Fruit fly (Drosophila melanogaster) whole organism, adult: Measurements from ENCODE around the gene CG31957.

Experiments used
- CG11617 ChIP-seq: fragments of 200-800 bp; sonication (Bioruptor generic); optimal IDR thresholded peaks from 2 replicates; lab custom pipeline; 2017; ENCODE audit warnings: mild to moderate bottlenecking, missing biosample characterization, missing genetic modification reagents, missing genetic modification characterization
- CG12768 ChIP-seq: fragments of 200-800 bp; sonication (Bioruptor generic); optimal IDR thresholded peaks from 2 replicates; lab custom pipeline; 2017; ENCODE audit warnings: missing biosample characterization, missing genetic modification characterization, mild to moderate bottlenecking, moderate library complexity, missing genetic modification reagents
- CG14711 ChIP-seq: fragments of 200-800 bp; sonication (Bioruptor generic); optimal IDR thresholded peaks from 2 replicates; lab custom pipeline; 2018; ENCODE audit warnings: missing biosample characterization, mild to moderate bottlenecking, missing genetic modification characterization, moderate library complexity
- CG1620 ChIP-seq: fragments of 200-800 bp; sonication (Bioruptor generic); optimal IDR thresholded peaks from 2 replicates; lab custom pipeline; 2016; ENCODE audit warnings: missing biosample characterization, missing genetic modification characterization
- CG33017 ChIP-seq: fragments of 200-800 bp; sonication (Bioruptor generic); optimal IDR thresholded peaks from 2 replicates; lab custom pipeline; 2018; ENCODE audit warnings: missing biosample characterization, mild to moderate bottlenecking, missing genetic modification characterization, moderate library complexity
- CG5204 ChIP-seq: fragments of 200-800 bp; sonication (Bioruptor generic); optimal IDR thresholded peaks from 2 replicates; lab custom pipeline; 2016; ENCODE audit warnings: missing biosample characterization, missing genetic modification characterization
- CG7045 ChIP-seq: fragments of 200-800 bp; sonication (Bioruptor generic); optimal IDR thresholded peaks from 2 replicates; lab custom pipeline; 2017; ENCODE audit warnings: missing biosample characterization, mild to moderate bottlenecking, missing genetic modification characterization
- CG7101 ChIP-seq: fragments of 200-800 bp; sonication (Bioruptor generic); optimal IDR thresholded peaks from 2 replicates; lab custom pipeline; 2018; ENCODE audit warnings: missing biosample characterization, mild to moderate bottlenecking, missing genetic modification characterization, moderate library complexity
- Clk ChIP-seq: fragments of 200-800 bp; sonication (Bioruptor generic); optimal IDR thresholded peaks from 2 replicates; lab custom pipeline; 2017; ENCODE audit warnings: missing biosample characterization, missing genetic modification characterization
- Crg-1 ChIP-seq: fragments of 200-800 bp; sonication (Bioruptor generic); optimal IDR thresholded peaks from 2 replicates; lab custom pipeline; 2016; ENCODE audit warnings: missing biosample characterization, missing genetic modification characterization
- Hr96 ChIP-seq: fragments of 200-800 bp; sonication (Bioruptor generic); optimal IDR thresholded peaks from 2 replicates; lab custom pipeline; 2016; ENCODE audit warnings: missing biosample characterization, missing genetic modification characterization
- Mnt ChIP-seq: fragments of 200-800 bp; sonication (Bioruptor generic); optimal IDR thresholded peaks from 2 replicates; lab custom pipeline; 2016; ENCODE audit warnings: missing biosample characterization, mild to moderate bottlenecking, missing genetic modification characterization
- bab1 ChIP-seq: fragments of 200-800 bp; sonication (Bioruptor generic); optimal IDR thresholded peaks from 3 replicates; lab custom pipeline; 2019; ENCODE audit warnings: missing biosample characterization, mild to moderate bottlenecking, missing genetic modification characterization, moderate library complexity
- cic ChIP-seq: fragments of 200-800 bp; sonication (Bioruptor generic); optimal IDR thresholded peaks from 2 replicates; lab custom pipeline; 2017; ENCODE audit warnings: missing biosample characterization, mild to moderate bottlenecking, missing genetic modification characterization, moderate library complexity
- cnc ChIP-seq, 2 experiments: fragments of >200 bp; optimal IDR thresholded peaks; 2 replicates each; lab custom pipeline; 2017
- kay ChIP-seq: fragments of 200-800 bp; sonication (Bioruptor generic); peaks from one replicate; lab custom pipeline; 2016; ENCODE audit warnings: missing biosample characterization, missing genetic modification characterization, borderline replicate concordance
- ovo ChIP-seq: fragments of 200-800 bp; sonication (Bioruptor generic); optimal IDR thresholded peaks from 2 replicates; lab custom pipeline; 2016; ENCODE audit warnings: missing biosample characterization, missing genetic modification characterization
- pad ChIP-seq: fragments of 200-800 bp; sonication (Bioruptor generic); optimal IDR thresholded peaks from 3 replicates; lab custom pipeline; 2017; ENCODE audit warnings: missing biosample characterization, missing genetic modification characterization, mild to moderate bottlenecking, moderate library complexity, missing genetic modification reagents
- tj ChIP-seq: fragments of 200-800 bp; sonication (Bioruptor generic); optimal IDR thresholded peaks from 3 replicates; lab custom pipeline; 2017; ENCODE audit warnings: missing biosample characterization, mild to moderate bottlenecking, missing genetic modification characterization, moderate library complexity
- toe ChIP-seq: fragments of 200-800 bp; sonication (Bioruptor generic); optimal IDR thresholded peaks from 2 replicates; lab custom pipeline; 2016; ENCODE audit warnings: missing biosample characterization, missing genetic modification characterization

The CG31957 gene

dm6 chr2L:3882172-3882571, 9.9 kb upstream of the CG31957 start:
- TF ChIP-seq pad (GFP tag; lab: Kevin White, UChicago) (no peak), CG5204 (GFP tag; lab: Kevin White, UChicago) (no peak), CG11617 (GFP tag; lab: Kevin White, UChicago) (no peak), CG7101 (tag; lab: Kevin White, UChicago) (no peak), Hr96 (GFP tag; lab: Kevin White, UChicago) (no peak), Crg-1 (GFP tag; lab: Kevin White, UChicago) (no peak)

dm6 chr2L:3881164-3881563, 8.9 kb upstream of the CG31957 start:
- TF ChIP-seq CG7045 (no peak), cic (GFP tag; lab: Kevin White, UChicago) (no peak), kay (GFP tag; lab: Kevin White, UChicago) (no peak), ovo (GFP tag; lab: Kevin White, UChicago) (no peak), Hr96 (GFP tag; lab: Kevin White, UChicago) (no peak), cnc (optimal IDR thresholded peaks at IDR 0.05; lab: Kevin White, UChicago) (no peak), tj (no peak), CG14711 (tag; lab: Kevin White, UChicago) (no peak), CG7101 (tag; lab: Kevin White, UChicago) (no peak), Clk (GFP tag; lab: Kevin White, UChicago) (no peak), CG5204 (GFP tag; lab: Kevin White, UChicago) (no peak), CG33017 (no peak), CG1620 (GFP tag; lab: Kevin White, UChicago) (no peak), Mnt (GFP tag; lab: Kevin White, UChicago) (no peak), bab1 (no peak), Crg-1 (GFP tag; lab: Kevin White, UChicago) (no peak), CG12768 (GFP tag; lab: Kevin White, UChicago) (no peak)

DNA sequence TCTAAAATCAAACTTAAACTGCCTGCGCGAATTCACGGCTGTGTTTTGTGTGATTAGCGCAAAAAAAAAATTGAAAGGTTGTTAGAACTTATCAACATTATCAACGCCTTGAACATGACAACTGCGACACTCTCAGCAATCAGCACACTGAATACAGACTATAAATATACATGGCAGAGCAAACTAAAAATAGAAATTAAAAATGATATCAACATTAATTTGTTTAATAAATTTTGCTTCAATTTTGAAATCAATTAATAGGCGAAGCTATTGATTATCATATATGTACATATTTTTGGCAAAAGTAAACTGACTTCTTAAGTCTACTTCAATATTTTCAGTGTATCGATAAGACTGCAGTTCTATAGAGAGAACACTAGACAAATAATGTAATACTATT, 7.8 kb upstream of the CG31957 start:
- TF ChIP-seq CG33017 (peak; percentile 91), toe (GFP tag; lab: Kevin White, UChicago) (peak; percentile 70), ovo (GFP tag; lab: Kevin White, UChicago) (no peak), CG12768 (GFP tag; lab: Kevin White, UChicago) (peak; percentile 88), kay (GFP tag; lab: Kevin White, UChicago) (peak; percentile 71), CG11617 (GFP tag; lab: Kevin White, UChicago) (peak; percentile 89), CG1620 (GFP tag; lab: Kevin White, UChicago) (no peak), tj (peak; percentile 52), Mnt (GFP tag; lab: Kevin White, UChicago) (peak; percentile 24), CG7101 (tag; lab: Kevin White, UChicago) (peak; percentile 91), CG14711 (tag; lab: Kevin White, UChicago) (peak; percentile 89), cic (GFP tag; lab: Kevin White, UChicago) (peak; percentile 42), Clk (GFP tag; lab: Kevin White, UChicago) (peak; percentile 76), bab1 (no peak), pad (GFP tag; lab: Kevin White, UChicago) (peak; percentile 66), Hr96 (GFP tag; lab: Kevin White, UChicago) (peak; percentile 74), CG7045 (peak; percentile 81), cnc (optimal IDR thresholded peaks at IDR 0.05; lab: Kevin White, UChicago) (no peak), CG5204 (GFP tag; lab: Kevin White, UChicago) (peak; percentile 74), Crg-1 (GFP tag; lab: Kevin White, UChicago) (peak; percentile 34)

DNA sequence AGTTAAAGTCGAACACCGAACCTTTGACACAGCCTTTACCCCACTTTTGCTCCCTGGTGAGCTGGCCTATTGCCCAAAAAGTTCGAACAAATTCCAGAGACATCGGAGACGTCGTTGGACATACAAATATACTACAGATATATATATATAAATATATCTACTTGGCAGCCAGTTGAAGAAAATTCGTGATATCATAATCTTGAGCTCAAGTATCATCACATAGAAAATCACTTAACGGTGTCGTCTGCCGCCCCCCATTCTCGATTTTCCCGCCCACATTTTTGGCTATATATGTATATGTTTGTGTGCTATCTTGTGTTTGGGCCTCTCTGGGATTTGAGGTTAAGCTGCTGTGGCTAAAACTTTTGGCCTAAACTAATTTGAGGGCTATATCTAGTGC, 4.8 kb upstream of the CG31957 start:
- TF ChIP-seq CG1620 (GFP tag; lab: Kevin White, UChicago) (no peak), CG5204 (GFP tag; lab: Kevin White, UChicago) (no peak), tj (no peak), pad (GFP tag; lab: Kevin White, UChicago) (no peak), toe (GFP tag; lab: Kevin White, UChicago) (no peak), CG33017 (no peak), CG7045 (no peak), CG11617 (GFP tag; lab: Kevin White, UChicago) (no peak), bab1 (no peak), CG12768 (GFP tag; lab: Kevin White, UChicago) (no peak)

- no peak for TF ChIP-seq CG7045
- TF ChIP-seq CG11617 (GFP tag; lab: Kevin White, UChicago): no peak
Observed at dm6 chr2L:3867474-3868082, 4.7 kb downstream of the CG31957 start, which contains the start of gene Cep97. Gene Cep97, plus strand, starts transcription at chr2L:3867697.

DNA sequence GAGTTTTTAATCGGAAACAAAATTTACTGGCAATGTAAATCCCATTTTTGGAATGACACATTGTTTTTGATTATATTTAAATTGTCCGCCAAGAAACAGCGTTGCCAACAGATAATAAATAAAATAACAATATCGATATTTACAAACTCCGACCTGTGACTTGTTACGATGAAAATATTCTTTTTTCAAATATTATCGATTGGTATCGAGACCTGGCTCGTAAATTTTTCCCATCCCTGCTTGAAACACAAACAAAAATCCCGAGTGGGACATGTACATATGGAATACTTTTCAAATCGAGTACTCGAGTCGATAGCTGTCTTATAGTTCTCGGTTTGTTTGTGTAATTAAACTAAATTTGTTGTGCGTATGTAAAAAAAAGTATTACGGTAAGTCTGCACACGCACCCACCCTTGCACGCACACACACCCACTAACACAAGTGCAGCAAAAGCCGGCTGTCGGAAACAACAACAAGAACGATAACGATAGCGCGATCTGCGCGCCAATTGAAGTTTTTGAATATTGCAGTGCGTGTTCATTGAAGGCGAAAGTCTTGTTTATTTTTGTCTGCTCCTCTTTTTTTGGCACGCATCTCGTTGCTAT, 9.7 kb downstream of the CG31957 start, which contains the start of gene TTLL4B:
Gene TTLL4B, plus strand, starts transcription at position 232 of the 605 bp plus-strand sequence.
- TF ChIP-seq Crg-1 (GFP tag; lab: Kevin White, UChicago) (no peak), bab1 (peak; percentile 34), toe (GFP tag; lab: Kevin White, UChicago) (peak; percentile 13)
